Worm (Caenorhabditis elegans): ENCODE results near the gene F59H6.15.
"Not testable (repeated sequence)": the region's sequence is repeated elsewhere in the genome, so short reads cannot be mapped to it uniquely, and the experiment has no call there.

DNA sequence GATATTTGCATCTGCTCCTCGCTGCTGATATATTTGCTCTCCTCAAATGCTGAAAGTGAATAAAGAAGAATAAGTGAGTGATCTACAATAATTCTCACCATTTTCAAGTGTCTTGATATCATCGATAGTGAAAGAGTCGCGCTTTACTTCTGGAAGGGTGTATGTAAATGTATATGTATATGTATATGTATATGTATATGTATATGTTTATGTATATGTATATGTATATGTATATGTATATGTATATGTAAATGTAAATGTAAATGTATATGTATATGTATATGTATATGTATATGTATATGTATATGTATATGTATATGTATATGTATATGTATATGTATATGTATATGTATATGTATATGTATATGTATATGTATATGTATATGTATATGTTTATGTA lies 12.1 kb upstream of the F59H6.15 start, which contains the start of gene ceh-84:
- not testable (repeated sequence) for TF ChIP-seq cog-1 (tag; optimal IDR thresholded peaks at IDR 0.05); klf-2 (GFP tag; conservative IDR thresholded peaks at IDR 0.05); flt-1 (GFP tag; IDR thresholded peaks at IDR 0.05); med-1 (GFP tag; optimal IDR thresholded peaks at IDR 0.05; ENCODE audit: insufficient read depth); tab-1 (GFP tag; IDR thresholded peaks at IDR 0.05); ref-1 (GFP tag; conservative IDR thresholded peaks at IDR 0.05)

All from whole organism, midembryonic.